ENCODE assay signal across 5 fruit fly cellular contexts in the genomic region with DNA sequence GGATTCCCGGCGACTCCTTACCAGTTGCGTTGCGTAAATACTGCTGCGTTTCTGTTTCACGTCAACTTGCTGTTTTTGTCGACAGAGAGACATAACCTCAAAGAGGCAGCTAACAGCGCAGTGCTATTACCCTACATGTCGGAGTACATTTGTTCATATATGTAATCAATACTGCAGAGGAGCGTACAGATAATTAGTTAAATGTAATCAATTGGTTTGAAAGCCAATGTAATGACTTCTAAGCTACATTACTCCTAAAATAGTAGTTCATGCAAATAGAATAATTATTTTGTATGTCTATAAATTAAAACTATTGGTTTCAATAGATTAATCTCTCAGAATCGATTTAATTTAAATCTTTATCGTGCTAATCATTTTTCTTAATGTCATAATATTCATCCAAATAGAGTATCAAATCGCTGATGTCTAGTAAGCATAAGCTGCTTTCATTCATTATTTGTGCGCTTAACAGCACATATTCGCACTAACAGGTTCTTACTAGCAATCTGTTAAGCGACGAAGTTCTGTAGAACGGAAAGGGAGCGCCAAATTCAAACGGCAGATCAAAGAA.
TF ChIP-seq lines count a peak whose summit lies in the region.

Gene SLIRP1, minus strand, starts transcription at position 95 of the 571 bp plus-strand sequence.
Gene anox, minus strand, starts transcription at position 95 of the 571 bp plus-strand sequence.

- TF ChIP-seq CTCF in whole organism, embryonic (GFP tag; optimal IDR thresholded peaks at IDR 0.05; lab: Kevin White, UChicago): peak; percentile 36

TF ChIP-seq in whole organism, adult, 20 proteins besides CTCF, POLR2A, EP300 and RAD21 (continues in another document):
- TF ChIP-seq pad (GFP tag; optimal IDR thresholded peaks at IDR 0.05; lab: Kevin White, UChicago) (peak; percentile 75), toe (GFP tag; optimal IDR thresholded peaks at IDR 0.05; lab: Kevin White, UChicago) (peak; percentile 67), CG1620 (GFP tag; optimal IDR thresholded peaks at IDR 0.05; lab: Kevin White, UChicago) (peak; percentile 83), CG7045 (GFP tag; optimal IDR thresholded peaks at IDR 0.05; lab: Kevin White, UChicago) (peak; percentile 65), cnc (optimal IDR thresholded peaks at IDR 0.05; lab: Kevin White, UChicago) (no peak), Hr96 (GFP tag; optimal IDR thresholded peaks at IDR 0.05; lab: Kevin White, UChicago) (no peak), bab1 (GFP tag; optimal IDR thresholded peaks at IDR 0.05; lab: Kevin White, UChicago) (peak; percentile 81), CG33017 (tag; optimal IDR thresholded peaks at IDR 0.05; lab: Kevin White, UChicago) (peak; percentile 67), Mnt (GFP tag; optimal IDR thresholded peaks at IDR 0.05; lab: Kevin White, UChicago) (peak; percentile 56), Crg-1 (GFP tag; optimal IDR thresholded peaks at IDR 0.05; lab: Kevin White, UChicago) (peak; percentile 84), CG14711 (tag; optimal IDR thresholded peaks at IDR 0.05; lab: Kevin White, UChicago) (peak; percentile 82), kay (GFP tag; lab: Kevin White, UChicago; ENCODE audit: borderline replicate concordance) (no peak), CG11617 (GFP tag; optimal IDR thresholded peaks at IDR 0.05; lab: Kevin White, UChicago) (peak; percentile 80), cic (GFP tag; optimal IDR thresholded peaks at IDR 0.05; lab: Kevin White, UChicago) (peak; percentile 76), CG7101 (tag; optimal IDR thresholded peaks at IDR 0.05; lab: Kevin White, UChicago) (peak; percentile 89), CG12768 (GFP tag; optimal IDR thresholded peaks at IDR 0.05; lab: Kevin White, UChicago) (peak; percentile 76)

TF ChIP-seq in whole organism, embryonic, 481 proteins besides CTCF, POLR2A, EP300 and RAD21 (continues in another document):
- TF ChIP-seq CG7556 (GFP tag; optimal IDR thresholded peaks at IDR 0.05; lab: Kevin White, UChicago): peak; percentile 92
- peak; percentile 74; the same call in 2 of the 3 replicates for TF ChIP-seq CG2889 (GFP tag; IDR thresholded peaks at IDR 0.05; lab: Robert Waterston, UW)
- TF ChIP-seq crp (GFP tag; optimal IDR thresholded peaks at IDR 0.05; lab: Kevin White, UChicago): peak in 1 of 2 experiments; percentile 43
- no peak for TF ChIP-seq emc (GFP tag; optimal IDR thresholded peaks at IDR 0.05; lab: Kevin White, UChicago)
- peak; percentile 74 for TF ChIP-seq E2f2 (GFP tag; IDR thresholded peaks at IDR 0.05; lab: Robert Waterston, UW)
- peak; percentile 72 for TF ChIP-seq CG6765 (GFP tag; optimal IDR thresholded peaks at IDR 0.05; lab: Kevin White, UChicago)
- TF ChIP-seq CG17829 (tag; optimal IDR thresholded peaks at IDR 0.05; lab: Kevin White, UChicago): peak; percentile 87
- TF ChIP-seq CG14860 (GFP tag; IDR thresholded peaks at IDR 0.05; lab: Robert Waterston, UW; ENCODE audit: partially characterized antibody): no peak
- peak; percentile 77 for TF ChIP-seq CG12155 (GFP tag; optimal IDR thresholded peaks at IDR 0.05; lab: Kevin White, UChicago)
- peak; percentile 73 for TF ChIP-seq CG3407 (GFP tag; optimal IDR thresholded peaks at IDR 0.05; lab: Kevin White, UChicago)
- TF ChIP-seq CG7271 (tag; optimal IDR thresholded peaks at IDR 0.05; lab: Kevin White, UChicago): no peak
- peak; percentile 54 for TF ChIP-seq ems (GFP tag; optimal IDR thresholded peaks at IDR 0.05; lab: Kevin White, UChicago)
- TF ChIP-seq stwl (tag; optimal IDR thresholded peaks at IDR 0.05; lab: Kevin White, UChicago): peak; percentile 23
- peak; percentile 83 for TF ChIP-seq run (tag; optimal IDR thresholded peaks at IDR 0.05; lab: Kevin White, UChicago)
- TF ChIP-seq ab (GFP tag; optimal IDR thresholded peaks at IDR 0.05; lab: Kevin White, UChicago): no peak
- no peak for TF ChIP-seq Dref (GFP tag; IDR thresholded peaks at IDR 0.05; lab: Robert Waterston, UW)
- peak; percentile 70 for TF ChIP-seq CG10462 (GFP tag; optimal IDR thresholded peaks at IDR 0.05; lab: Kevin White, UChicago)

TF ChIP-seq in whole organism, prepupa, 60 proteins besides CTCF, POLR2A, EP300 and RAD21 (continues in another document):
- TF ChIP-seq net (GFP tag; optimal IDR thresholded peaks at IDR 0.05; lab: Kevin White, UChicago) (peak; percentile 81), Blimp-1 (GFP tag; optimal IDR thresholded peaks at IDR 0.05; lab: Kevin White, UChicago) (peak; percentile 70), CG9139 (GFP tag; optimal IDR thresholded peaks at IDR 0.05; lab: Kevin White, UChicago) (no peak), svp (GFP tag; lab: Kevin White, UChicago) (peak; percentile 92), CG8319 (GFP tag; optimal IDR thresholded peaks at IDR 0.05; lab: Kevin White, UChicago) (peak; percentile 65), Sox15 (GFP tag; optimal IDR thresholded peaks at IDR 0.05; lab: Kevin White, UChicago) (peak; percentile 85), esn (GFP tag; optimal IDR thresholded peaks at IDR 0.05; lab: Kevin White, UChicago) (peak; percentile 92), fd59A (GFP tag; optimal IDR thresholded peaks at IDR 0.05; lab: Kevin White, UChicago) (peak; percentile 84), salr (GFP tag; optimal IDR thresholded peaks at IDR 0.05; lab: Kevin White, UChicago) (peak; percentile 64 to 81), CG6276 (GFP tag; optimal IDR thresholded peaks at IDR 0.05; lab: Kevin White, UChicago) (no peak), Hr39 (GFP tag; optimal IDR thresholded peaks at IDR 0.05; lab: Kevin White, UChicago) (peak; percentile 82), spab (GFP tag; optimal IDR thresholded peaks at IDR 0.05; lab: Kevin White, UChicago) (peak; percentile 81), topi (GFP tag; optimal IDR thresholded peaks at IDR 0.05; lab: Kevin White, UChicago) (peak; percentile 90), vri (GFP tag; optimal IDR thresholded peaks at IDR 0.05; lab: Kevin White, UChicago) (peak; percentile 54), Ets21C (GFP tag; optimal IDR thresholded peaks at IDR 0.05; lab: Kevin White, UChicago) (peak; percentile 75), eg (GFP tag; IDR thresholded peaks at IDR 0.05; lab: Robert Waterston, UW) (peak; percentile 80), acj6 (GFP tag; optimal IDR thresholded peaks at IDR 0.05; lab: Kevin White, UChicago) (peak; percentile 89), CG8632 (GFP tag; optimal IDR thresholded peaks at IDR 0.05; lab: Kevin White, UChicago) (peak; percentile 86)

TF ChIP-seq in whole organism, pupa, 21 proteins besides CTCF, POLR2A, EP300 and RAD21 (continues in another document):
- TF ChIP-seq CG4496 (GFP tag; IDR thresholded peaks at IDR 0.05; lab: Robert Waterston, UW): peak; percentile 81
- TF ChIP-seq CG15710 (tag; optimal IDR thresholded peaks at IDR 0.05; lab: Kevin White, UChicago): peak; percentile 91
- peak; percentile 70 for TF ChIP-seq gl (tag; optimal IDR thresholded peaks at IDR 0.05; lab: Kevin White, UChicago)
- peak; percentile 83 for TF ChIP-seq CG17806 (tag; optimal IDR thresholded peaks at IDR 0.05; lab: Kevin White, UChicago)
- TF ChIP-seq CG8159 (tag; optimal IDR thresholded peaks at IDR 0.05; lab: Kevin White, UChicago): peak; percentile 93
- TF ChIP-seq CG10348 (GFP tag; IDR thresholded peaks at IDR 0.05; lab: Robert Waterston, UW): no peak
- TF ChIP-seq rn (GFP tag; IDR thresholded peaks at IDR 0.05; lab: Robert Waterston, UW): 0 out of 2 replicates have a peak, but pooled peaks have one; percentile 26
- peak; percentile 90 for TF ChIP-seq CG9948 (tag; optimal IDR thresholded peaks at IDR 0.05; lab: Kevin White, UChicago)
- TF ChIP-seq CG34367 (tag; optimal IDR thresholded peaks at IDR 0.05; lab: Kevin White, UChicago): peak; percentile 86
- peak; percentile 12 for TF ChIP-seq EcR (GFP tag; optimal IDR thresholded peaks at IDR 0.05; lab: Kevin White, UChicago)
- TF ChIP-seq CG8301 (tag; optimal IDR thresholded peaks at IDR 0.05; lab: Kevin White, UChicago): peak; percentile 89
- peak; percentile 88 for TF ChIP-seq Snoo (tag; optimal IDR thresholded peaks at IDR 0.05; lab: Kevin White, UChicago)
- TF ChIP-seq Pif1A (GFP tag; optimal IDR thresholded peaks at IDR 0.05; lab: Kevin White, UChicago): peak; percentile 82
- TF ChIP-seq CG12605 (GFP tag; IDR thresholded peaks at IDR 0.05; lab: Robert Waterston, UW): peak; percentile 32; the same call in 1 of the 2 replicates
- no peak for TF ChIP-seq CG13204 (GFP tag; optimal IDR thresholded peaks at IDR 0.05; lab: Kevin White, UChicago)
- TF ChIP-seq D1 (tag; optimal IDR thresholded peaks at IDR 0.05; lab: Kevin White, UChicago): peak; percentile 87
- peak; percentile 67 for TF ChIP-seq Pif1B (GFP tag; optimal IDR thresholded peaks at IDR 0.05; lab: Kevin White, UChicago)
- TF ChIP-seq CG14655 (GFP tag; optimal IDR thresholded peaks at IDR 0.05; lab: Kevin White, UChicago): peak; percentile 92

TF ChIP-seq in whole organism, wandering third instar larva, 38 proteins besides CTCF, POLR2A, EP300 and RAD21 (continues in another document):
- TF ChIP-seq Abd-B (GFP tag; optimal IDR thresholded peaks at IDR 0.05; lab: Kevin White, UChicago) (no peak), woc (GFP tag; optimal IDR thresholded peaks at IDR 0.05; lab: Kevin White, UChicago) (peak; percentile 92), h (GFP tag; optimal IDR thresholded peaks at IDR 0.05; lab: Kevin White, UChicago) (peak; percentile 80), Hr78 (GFP tag; optimal IDR thresholded peaks at IDR 0.05; lab: Kevin White, UChicago) (no peak), Sp1 (GFP tag; optimal IDR thresholded peaks at IDR 0.05; lab: Kevin White, UChicago) (peak; percentile 87), HLH106 (tag; optimal IDR thresholded peaks at IDR 0.05; lab: Kevin White, UChicago) (peak; percentile 88), rgr (GFP tag; optimal IDR thresholded peaks at IDR 0.05; lab: Kevin White, UChicago) (peak; percentile 79), Vsx2 (GFP tag; optimal IDR thresholded peaks at IDR 0.05; lab: Kevin White, UChicago; ENCODE audit: partially characterized antibody) (no peak), Dfd (GFP tag; optimal IDR thresholded peaks at IDR 0.05; lab: Kevin White, UChicago) (no peak), Hr83 (GFP tag; optimal IDR thresholded peaks at IDR 0.05; lab: Kevin White, UChicago; ENCODE audit: poor library complexity, severe bottlenecking) (peak; percentile 32), ey (GFP tag; optimal IDR thresholded peaks at IDR 0.05; lab: Kevin White, UChicago) (peak; percentile 76), CG9705 (GFP tag; optimal IDR thresholded peaks at IDR 0.05; lab: Kevin White, UChicago) (peak; percentile 74), psq (GFP tag; optimal IDR thresholded peaks at IDR 0.05; lab: Kevin White, UChicago) (peak; percentile 76), sv (GFP tag; optimal IDR thresholded peaks at IDR 0.05; lab: Kevin White, UChicago) (peak; percentile 83), dmrt93B (GFP tag; optimal IDR thresholded peaks at IDR 0.05; lab: Kevin White, UChicago) (peak; percentile 85), dsf (GFP tag; optimal IDR thresholded peaks at IDR 0.05; lab: Kevin White, UChicago; ENCODE audit: borderline replicate concordance) (no peak), Rel (GFP tag; optimal IDR thresholded peaks at IDR 0.05; lab: Kevin White, UChicago) (no peak), Rel (tag; optimal IDR thresholded peaks at IDR 0.05; lab: Kevin White, UChicago) (peak; percentile 56), fru (GFP tag; optimal IDR thresholded peaks at IDR 0.05; lab: Kevin White, UChicago) (peak; percentile 85), tai (GFP tag; optimal IDR thresholded peaks at IDR 0.05; lab: Kevin White, UChicago) (no peak), Hnf4 (GFP tag; optimal IDR thresholded peaks at IDR 0.05; lab: Kevin White, UChicago) (peak; percentile 71)
